Worm (Caenorhabditis elegans) whole organism, L4/young adult: ENCODE results near the gene srsx-32.

Experiments used
- W03F9.2 ChIP-seq: fragments of 150-350 bp; optimal IDR thresholded peaks from 2 replicates; lab custom pipeline; 2014; ENCODE audit warnings: missing biosample characterization, missing genetic modification characterization
- him-1 ChIP-seq: sonication (generic microtip); optimal IDR thresholded peaks from 2 replicates; lab custom pipeline; 2016; ENCODE audit warnings: missing genotype, missing genetic modification reagents, missing genetic modification characterization, missing compliant biosample characterization

ce11 chrV:7005964-7006363 is 11.2 kb upstream of the srsx-32 start, which contains the start of gene spig-10:
- TF ChIP-seq W03F9.2 (tag; lab: Kevin White, UChicago) = no peak
- no peak for TF ChIP-seq him-1 (tag; lab: Kevin White, UChicago)
